Worm (Caenorhabditis elegans) whole organism, early embryonic: ENCODE results near the gene cyc-2.1.

Source experiments
- B0310.2 ChIP-seq: sonication (generic microtip); optimal IDR thresholded peaks from 2 replicates; lab custom pipeline; 2016; ENCODE audit warnings: mild to moderate bottlenecking, missing genetic modification characterization, missing compliant biosample characterization
- aly-1 ChIP-seq: sonication (generic microtip); optimal IDR thresholded peaks from 2 replicates; lab custom pipeline; 2016; ENCODE audit warnings: missing genetic modification characterization, missing compliant biosample characterization
- ama-1 ChIP-seq: fragments of 150-350 bp; optimal IDR thresholded peaks from 2 replicates; lab custom pipeline; 2014
- ceh-36 ChIP-seq: sonication (generic microtip); optimal IDR thresholded peaks from 2 replicates; lab custom pipeline; 2016; ENCODE audit warnings: missing genetic modification characterization, inconsistent platforms, missing compliant biosample characterization
- flt-1 ChIP-seq: fragments of 200-800 bp; sonication (Bioruptor generic); IDR thresholded peaks from 2 replicates; pipeline ENCODE4 v1.3.6; 2022; ENCODE audit warnings: missing genetic modification characterization, missing compliant biosample characterization
- hmbx-1 ChIP-seq: sonication (generic microtip); optimal IDR thresholded peaks from 2 replicates; lab custom pipeline; 2016; ENCODE audit warnings: mild to moderate bottlenecking, missing genetic modification characterization, missing compliant biosample characterization
- hnd-1 ChIP-seq: sonication (generic microtip); optimal IDR thresholded peaks from 2 replicates; lab custom pipeline; 2016; ENCODE audit warnings: missing genetic modification characterization, missing compliant biosample characterization
- pes-1 ChIP-seq: fragments of 200-800 bp; sonication (Bioruptor generic); IDR thresholded peaks from 2 replicates; pipeline ENCODE4 v1.3.6; 2022; ENCODE audit warnings: missing genetic modification reagents, missing genetic modification characterization, missing compliant biosample characterization

- TF ChIP-seq ama-1 (lab: Kevin White, UChicago) (no peak), B0310.2 (tag; lab: Kevin White, UChicago) (no peak), flt-1 (GFP tag; lab: Robert Waterston, UW) (no peak), hnd-1 (tag; lab: Kevin White, UChicago) (no peak), aly-1 (tag; lab: Kevin White, UChicago) (no peak), ceh-36 (no peak), hmbx-1 (tag; lab: Kevin White, UChicago) (no peak), pes-1 (GFP tag; lab: Robert Waterston, UW) (no peak)
These were observed 23.0 kb upstream of the cyc-2.1 start, which contains the start of gene R11E3.2 for ce11 chrIV:4771792-4772191.
